Fruit fly (Drosophila melanogaster) whole organism, embryonic: Measurements from ENCODE around the gene dpr9.
A peak's percentile ranks its signal among the peaks of the same experiment; 100 is the strongest.

Experiments used
- B-H2 ChIP-seq: fragments of 200-800 bp; sonication (Bioruptor generic); optimal IDR thresholded peaks from 2 replicates; lab custom pipeline; 2018; ENCODE audit warnings: missing biosample characterization, mild to moderate bottlenecking, missing genetic modification characterization
- CG10267 ChIP-seq: fragments of 200-800 bp; sonication (Bioruptor generic); optimal IDR thresholded peaks from 2 replicates; lab custom pipeline; 2018; ENCODE audit warnings: missing biosample characterization, mild to moderate bottlenecking, missing genetic modification characterization, moderate library complexity
- CG10979 ChIP-seq: fragments of 200-800 bp; sonication (Bioruptor generic); optimal IDR thresholded peaks from 2 replicates; lab custom pipeline; 2018; ENCODE audit warnings: missing biosample characterization, mild to moderate bottlenecking, missing genetic modification characterization, moderate library complexity
- CG1233 ChIP-seq: fragments of 200-800 bp; sonication (Bioruptor generic); optimal IDR thresholded peaks from 4 replicates; lab custom pipeline; 2018; ENCODE audit warnings: missing biosample characterization, mild to moderate bottlenecking, missing genetic modification characterization
- CG12659 ChIP-seq: fragments of 200-800 bp; sonication (Bioruptor generic); optimal IDR thresholded peaks from 3 replicates; lab custom pipeline; 2017; ENCODE audit warnings: mild to moderate bottlenecking, missing biosample characterization, missing genetic modification reagents, missing genetic modification characterization
- CG13123 ChIP-seq: fragments of 200-800 bp; sonication (Bioruptor generic); optimal IDR thresholded peaks from 2 replicates; lab custom pipeline; 2016; ENCODE audit warnings: missing biosample characterization, missing genetic modification characterization
- CG14667 ChIP-seq: fragments of 200-800 bp; sonication (Bioruptor generic); IDR thresholded peaks from 2 replicates; pipeline ENCODE4 v1.3.6; 2022; ENCODE audit warnings: missing biosample characterization, missing genetic modification characterization
- CG2202 ChIP-seq: fragments of 200-800 bp; sonication (Bioruptor generic); optimal IDR thresholded peaks from 2 replicates; lab custom pipeline; 2018; ENCODE audit warnings: missing biosample characterization, mild to moderate bottlenecking, missing genetic modification characterization
- CG2889 ChIP-seq: fragments of 200-800 bp; sonication (Bioruptor generic); IDR thresholded peaks from 3 replicates; pipeline ENCODE4 v1.3.6; 2022; ENCODE audit warnings: missing biosample characterization, missing genetic modification characterization
- CG30020 ChIP-seq: fragments of 200-800 bp; optimal IDR thresholded peaks from 2 replicates; lab custom pipeline; 2019; ENCODE audit warnings: missing biosample characterization, mild to moderate bottlenecking, missing genetic modification characterization, moderate library complexity
- CG31224 ChIP-seq: fragments of 200-800 bp; sonication (Bioruptor generic); IDR thresholded peaks from 2 replicates; pipeline ENCODE4 v1.3.6; 2022; ENCODE audit warnings: missing biosample characterization, missing genetic modification characterization
- CG3281 ChIP-seq: fragments of 200-800 bp; sonication (Bioruptor generic); optimal IDR thresholded peaks from 3 replicates; lab custom pipeline; 2017; ENCODE audit warnings: missing biosample characterization, mild to moderate bottlenecking, missing genetic modification characterization
- CG3995 ChIP-seq: fragments of 200-800 bp; sonication (Bioruptor generic); optimal IDR thresholded peaks from 3 replicates; lab custom pipeline; 2016; ENCODE audit warnings: missing biosample characterization, missing genetic modification characterization
- CG4617 ChIP-seq: fragments of 200-800 bp; sonication (Bioruptor generic); optimal IDR thresholded peaks from 3 replicates; lab custom pipeline; 2016; ENCODE audit warnings: missing biosample characterization, missing genetic modification characterization, borderline replicate concordance
- CG5180 ChIP-seq: fragments of 200-800 bp; sonication (Bioruptor generic); optimal IDR thresholded peaks from 3 replicates; lab custom pipeline; 2017; ENCODE audit warnings: missing biosample characterization, missing genetic modification characterization, mild to moderate bottlenecking, moderate library complexity, missing genetic modification reagents
- CG6654 ChIP-seq: fragments of 200-800 bp; sonication (Bioruptor generic); optimal IDR thresholded peaks from 2 replicates; lab custom pipeline; 2017; ENCODE audit warnings: missing biosample characterization, mild to moderate bottlenecking, missing genetic modification characterization
- CG7271 ChIP-seq: fragments of 200-800 bp; sonication (Bioruptor generic); optimal IDR thresholded peaks from 2 replicates; lab custom pipeline; 2018; ENCODE audit warnings: missing biosample characterization, mild to moderate bottlenecking, missing genetic modification characterization, moderate library complexity
- CG7786 ChIP-seq: fragments of 200-800 bp; sonication (Bioruptor generic); optimal IDR thresholded peaks from 2 replicates; lab custom pipeline; 2016; ENCODE audit warnings: missing biosample characterization, missing genetic modification characterization
- CG7839 ChIP-seq: fragments of 200-800 bp; sonication (Bioruptor generic); optimal IDR thresholded peaks from 3 replicates; lab custom pipeline; 2018; ENCODE audit warnings: missing biosample characterization, mild to moderate bottlenecking, missing genetic modification characterization, moderate library complexity
- CG8924 ChIP-seq: fragments of 200-800 bp; optimal IDR thresholded peaks from 3 replicates; lab custom pipeline; 2019; ENCODE audit warnings: missing biosample characterization, mild to moderate bottlenecking, missing genetic modification characterization, moderate library complexity
- CG9609 ChIP-seq: fragments of 200-800 bp; sonication (Bioruptor generic); optimal IDR thresholded peaks from 3 replicates; lab custom pipeline; 2016; ENCODE audit warnings: missing biosample characterization, missing genetic modification characterization
- D19B ChIP-seq: fragments of 200-800 bp; sonication (Bioruptor generic); optimal IDR thresholded peaks from 2 replicates; lab custom pipeline; 2017; ENCODE audit warnings: missing biosample characterization, mild to moderate bottlenecking, missing genetic modification characterization
- Doc2 ChIP-seq: fragments of 200-800 bp; sonication (Bioruptor generic); IDR thresholded peaks from 2 replicates; pipeline ENCODE4 v1.3.6; 2022; ENCODE audit warnings: missing biosample characterization, missing genetic modification characterization
- E2f2 ChIP-seq: fragments of 200-800 bp; sonication (Bioruptor generic); IDR thresholded peaks from 2 replicates; pipeline ENCODE4 v1.3.6; 2022; ENCODE audit warnings: missing biosample characterization, missing genetic modification characterization
- H15 ChIP-seq: fragments of 200-800 bp; sonication (Bioruptor generic); IDR thresholded peaks from 3 replicates; pipeline ENCODE4 v1.3.6; 2022; ENCODE audit warnings: missing biosample characterization, missing genetic modification characterization
- MBD-R2 ChIP-seq: fragments of 200-800 bp; sonication (Bioruptor generic); IDR thresholded peaks from 2 replicates; pipeline ENCODE4 v1.3.6; 2022; ENCODE audit warnings: missing biosample characterization, missing genetic modification characterization
- Six4 ChIP-seq: fragments of 200-800 bp; sonication (Bioruptor generic); optimal IDR thresholded peaks from 2 replicates; lab custom pipeline; 2016; ENCODE audit warnings: missing biosample characterization, missing genetic modification characterization
- ara ChIP-seq: fragments of 200-800 bp; sonication (Bioruptor generic); IDR thresholded peaks from 2 replicates; pipeline ENCODE4 v1.3.6; 2022; ENCODE audit warnings: missing biosample characterization, missing genetic modification characterization
- bigmax ChIP-seq: fragments of 200-800 bp; sonication (Bioruptor generic); optimal IDR thresholded peaks from 2 replicates; lab custom pipeline; 2018; ENCODE audit warnings: missing biosample characterization, mild to moderate bottlenecking, missing genetic modification characterization
- bsh ChIP-seq, 2 experiments: fragments of 200-800 bp; sonication (Bioruptor generic); optimal IDR thresholded peaks; 2 replicates each; lab custom pipeline; 2017 to 2018; ENCODE audit warnings: mild to moderate bottlenecking in 2 of 2, missing biosample characterization in 2 of 2, missing genetic modification characterization in 2 of 2, moderate library complexity in 1 of 2
- chinmo ChIP-seq: fragments of 200-800 bp; sonication (Bioruptor generic); IDR thresholded peaks from 4 replicates; pipeline ENCODE4 v1.3.6; 2022; ENCODE audit warnings: missing biosample characterization, missing genetic modification characterization; ENCODE audit not compliant: partially characterized antibody
- chm ChIP-seq: fragments of 200-800 bp; sonication (Bioruptor generic); IDR thresholded peaks from 2 replicates; pipeline ENCODE4 v1.3.6; 2022; ENCODE audit warnings: missing biosample characterization, missing genetic modification characterization
- croc ChIP-seq: fragments of 200-800 bp; sonication (Bioruptor generic); conservative IDR thresholded peaks from 3 replicates; pipeline ENCODE4 v1.3.6; 2022; ENCODE audit warnings: missing biosample characterization, missing genetic modification characterization
- da ChIP-seq: fragments of 200-800 bp; sonication (Bioruptor generic); optimal IDR thresholded peaks from 2 replicates; lab custom pipeline; 2016; ENCODE audit warnings: missing biosample characterization, missing genetic modification characterization
- dati ChIP-seq: fragments of 200-800 bp; sonication (Bioruptor generic); IDR thresholded peaks from 2 replicates; pipeline ENCODE4 v1.3.6; 2022; ENCODE audit warnings: missing biosample characterization, missing genetic modification characterization
- exex ChIP-seq: fragments of 200-800 bp; sonication (Bioruptor generic); optimal IDR thresholded peaks from 4 replicates; lab custom pipeline; 2018; ENCODE audit warnings: missing biosample characterization, mild to moderate bottlenecking, missing genetic modification characterization, moderate library complexity
- fd102C ChIP-seq: fragments of 200-800 bp; sonication (Bioruptor generic); optimal IDR thresholded peaks from 2 replicates; lab custom pipeline; 2018; ENCODE audit warnings: missing biosample characterization, mild to moderate bottlenecking, missing genetic modification characterization, moderate library complexity
- gcm ChIP-seq: fragments of 200-800 bp; sonication (Bioruptor generic); optimal IDR thresholded peaks from 2 replicates; lab custom pipeline; 2019; ENCODE audit warnings: missing biosample characterization, mild to moderate bottlenecking, missing genetic modification characterization, moderate library complexity
- jumu ChIP-seq: fragments of 200-800 bp; sonication (Bioruptor generic); optimal IDR thresholded peaks from 3 replicates; lab custom pipeline; 2016; ENCODE audit warnings: missing biosample characterization, missing genetic modification characterization
- knrl ChIP-seq: fragments of 200-800 bp; sonication (Bioruptor generic); IDR thresholded peaks from 3 replicates; pipeline ENCODE4 v1.3.6; 2022; ENCODE audit warnings: missing biosample characterization, missing genetic modification characterization; ENCODE audit not compliant: partially characterized antibody
- lbe ChIP-seq: fragments of 200-800 bp; sonication (Bioruptor generic); optimal IDR thresholded peaks from 2 replicates; lab custom pipeline; 2016; ENCODE audit warnings: missing biosample characterization, mild to moderate bottlenecking, missing genetic modification characterization
- lola ChIP-seq, 3 experiments: fragments of >200 bp in 2 of 3; fragments of 200-800 bp in 1 of 3; sonication (Bioruptor generic) in 1 of 3; optimal IDR thresholded peaks; 2 replicates each; lab custom pipeline; 2017 to 2019; ENCODE audit warnings: missing biosample characterization in 3 of 3, missing genetic modification characterization in 3 of 3, mild to moderate bottlenecking in 1 of 3, moderate library complexity in 1 of 3
- mld ChIP-seq: fragments of 200-800 bp; sonication (Bioruptor generic); IDR thresholded peaks from 3 replicates; pipeline ENCODE4 v1.3.6; 2022; ENCODE audit warnings: missing biosample characterization, missing genetic modification characterization; ENCODE audit not compliant: partially characterized antibody
- peb ChIP-seq: fragments of 200-800 bp; sonication (Bioruptor generic); IDR thresholded peaks from 2 replicates; pipeline ENCODE4 v1.3.6; 2022; ENCODE audit warnings: missing biosample characterization, missing genetic modification characterization
- salm ChIP-seq: fragments of 200-800 bp; sonication (Bioruptor generic); optimal IDR thresholded peaks from 2 replicates; lab custom pipeline; 2018; ENCODE audit warnings: missing biosample characterization, mild to moderate bottlenecking, missing genetic modification characterization
- sna ChIP-seq: fragments of 200-800 bp; sonication (Bioruptor generic); IDR thresholded peaks from 2 replicates; pipeline ENCODE4 v1.3.6; 2022; ENCODE audit warnings: missing biosample characterization, missing genetic modification characterization; ENCODE audit not compliant: partially characterized antibody
- so ChIP-seq: fragments of 200-800 bp; sonication (Bioruptor generic); IDR thresholded peaks from 3 replicates; pipeline ENCODE4 v1.3.6; 2022; ENCODE audit warnings: missing biosample characterization, missing genetic modification characterization
- tap ChIP-seq: fragments of 200-800 bp; optimal IDR thresholded peaks from 3 replicates; lab custom pipeline; 2019; ENCODE audit warnings: missing biosample characterization, mild to moderate bottlenecking, missing genetic modification characterization, moderate library complexity
- vfl ChIP-seq: fragments of 200-800 bp; sonication (Bioruptor generic); optimal IDR thresholded peaks from 2 replicates; lab custom pipeline; 2016; ENCODE audit warnings: missing biosample characterization, missing genetic modification characterization

Gene dpr9

DNA sequence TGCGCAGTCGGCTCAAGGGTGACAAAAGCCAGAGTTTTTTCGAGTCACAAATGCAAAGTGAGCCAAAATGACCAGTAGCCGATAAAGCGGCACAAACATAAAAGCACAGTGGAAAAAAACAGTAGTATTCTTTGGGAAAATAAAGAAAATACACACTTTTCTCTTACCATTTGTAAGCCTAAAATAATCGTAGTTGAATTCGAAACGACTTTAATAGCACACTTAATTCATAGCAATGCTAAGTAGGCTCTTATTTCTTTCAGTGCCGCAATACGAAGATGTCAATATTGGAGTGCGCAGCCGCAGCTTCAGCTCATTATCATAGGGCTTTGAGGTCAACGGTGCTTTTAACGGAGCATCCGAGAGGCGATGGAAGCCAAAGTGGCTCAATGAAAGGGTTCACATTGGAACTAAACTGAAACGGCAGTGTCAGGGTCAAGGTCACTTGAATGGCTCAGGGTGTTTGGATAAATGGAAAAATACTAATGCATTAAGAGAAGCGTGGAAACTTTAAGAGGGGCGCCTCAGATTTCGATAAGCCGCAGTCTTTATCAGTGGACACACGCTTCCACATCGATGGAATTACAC lies 10.7 kb upstream of the dpr9 start (continued):
- TF ChIP-seq CG3281 (GFP tag; lab: Kevin White, UChicago), result peak; percentile 76
- peak; percentile 68 for TF ChIP-seq CG1233 (GFP tag; lab: Kevin White, UChicago)
- no peak for TF ChIP-seq lbe (GFP tag; lab: Kevin White, UChicago)
- no peak for TF ChIP-seq sna (GFP tag; lab: Robert Waterston, UW)
- peak; percentile 75 for TF ChIP-seq croc (GFP tag; lab: Robert Waterston, UW)
- TF ChIP-seq chinmo (GFP tag; lab: Robert Waterston, UW), result no peak
- TF ChIP-seq bigmax, result no peak
- no peak for TF ChIP-seq mld (GFP tag; lab: Robert Waterston, UW)
- TF ChIP-seq peb (GFP tag; lab: Robert Waterston, UW), result peak; percentile 73; the same call in 1 of the 2 replicates
- TF ChIP-seq bsh (GFP tag; optimal IDR thresholded peaks at IDR 0.05; lab: Kevin White, UChicago), result peak in 1 of 2 experiments; percentile 81
- TF ChIP-seq E2f2, result peak; percentile 72
- TF ChIP-seq CG2202 (tag; lab: Kevin White, UChicago), result no peak
- peak; percentile 76 for TF ChIP-seq Six4 (GFP tag; lab: Kevin White, UChicago)
- peak; percentile 82 for TF ChIP-seq CG10979 (tag; lab: Kevin White, UChicago)
- TF ChIP-seq Doc2 (GFP tag; lab: Robert Waterston, UW), result peak; percentile 90
- TF ChIP-seq CG10267 (tag; lab: Kevin White, UChicago), result peak; percentile 65
- TF ChIP-seq CG13123 (GFP tag; lab: Kevin White, UChicago), result peak; percentile 52
- peak; percentile 91 for TF ChIP-seq chm (GFP tag; lab: Robert Waterston, UW)
- TF ChIP-seq CG7271 (tag; lab: Kevin White, UChicago), result peak; percentile 28
- peak; percentile 7 for TF ChIP-seq exex (tag; lab: Kevin White, UChicago)
- peak; percentile 61; the same call in 1 of the 2 replicates for TF ChIP-seq MBD-R2
- TF ChIP-seq ara (GFP tag; lab: Robert Waterston, UW), result peak; percentile 85
- peak; percentile 47 for TF ChIP-seq CG6654 (GFP tag; lab: Kevin White, UChicago)
- TF ChIP-seq salm (tag; lab: Kevin White, UChicago), result peak; percentile 69
- peak; percentile 93 for TF ChIP-seq so (GFP tag; lab: Robert Waterston, UW)
- peak; percentile 72 for TF ChIP-seq dati (GFP tag; lab: Robert Waterston, UW)
- TF ChIP-seq CG14667 (GFP tag; lab: Robert Waterston, UW), result peak; percentile 78
- peak; percentile 36 for TF ChIP-seq CG4617 (GFP tag; lab: Kevin White, UChicago)
- TF ChIP-seq lola (GFP tag; optimal IDR thresholded peaks at IDR 0.05; lab: Kevin White, UChicago), result peak in 1 of 3 experiments; percentile 25
- TF ChIP-seq vfl (GFP tag; lab: Kevin White, UChicago), result peak; percentile 48
- TF ChIP-seq CG8924 (tag; lab: Kevin White, UChicago), result peak; percentile 82
- peak; percentile 71 for TF ChIP-seq CG7786 (GFP tag; lab: Kevin White, UChicago)
- TF ChIP-seq jumu (GFP tag; lab: Kevin White, UChicago), result peak; percentile 89
- TF ChIP-seq CG31224 (GFP tag; lab: Robert Waterston, UW), result peak; percentile 73
- TF ChIP-seq CG2889 (GFP tag; lab: Robert Waterston, UW), result peak; percentile 74; the same call in 1 of the 3 replicates
- TF ChIP-seq D19B (GFP tag; lab: Kevin White, UChicago), result peak; percentile 23
- TF ChIP-seq CG3995, result peak; percentile 29
- no peak for TF ChIP-seq CG30020 (tag; lab: Kevin White, UChicago)
- TF ChIP-seq gcm (GFP tag; lab: Kevin White, UChicago), result no peak
- TF ChIP-seq CG5180 (GFP tag; lab: Kevin White, UChicago), result peak; percentile 67
- no peak for TF ChIP-seq fd102C (GFP tag; lab: Kevin White, UChicago)
- no peak for TF ChIP-seq knrl (GFP tag; lab: Robert Waterston, UW)
- TF ChIP-seq B-H2 (GFP tag; lab: Kevin White, UChicago), result no peak
- TF ChIP-seq CG7839 (tag; lab: Kevin White, UChicago), result peak; percentile 90
- no peak for TF ChIP-seq da
- TF ChIP-seq CG9609 (GFP tag; lab: Kevin White, UChicago), result peak; percentile 86
- peak; percentile 91 for TF ChIP-seq H15 (GFP tag; lab: Robert Waterston, UW)
- peak; percentile 80 for TF ChIP-seq tap
- peak; percentile 82 for TF ChIP-seq CG12659 (GFP tag; lab: Kevin White, UChicago)
